Worm (Caenorhabditis elegans) whole organism, young adult: ENCODE results near the gene gip-1.

Experiments
- B0261.1 ChIP-seq: sonication (generic microtip); optimal IDR thresholded peaks from 2 replicates; lab custom pipeline; 2016; ENCODE audit warnings: mild to moderate bottlenecking, missing genetic modification characterization, moderate library complexity, missing compliant biosample characterization
- C17E4.6 ChIP-seq: fragments of 200-800 bp; sonication (Bioruptor generic); IDR thresholded peaks from 2 replicates; pipeline ENCODE4 v1.3.6; 2022; ENCODE audit warnings: missing genetic modification reagents, missing genetic modification characterization, missing compliant biosample characterization
- D2030.7 ChIP-seq: fragments of 200-800 bp; sonication (Bioruptor generic); IDR thresholded peaks from 2 replicates; pipeline ENCODE4 v1.3.6; 2022; ENCODE audit warnings: missing genetic modification reagents, missing genetic modification characterization, missing compliant biosample characterization
- F33H1.4 ChIP-seq: fragments of 200-800 bp; sonication (Bioruptor generic); IDR thresholded peaks from 2 replicates; pipeline ENCODE4 v1.3.6; 2022; ENCODE audit warnings: missing genetic modification reagents, missing genetic modification characterization, missing compliant biosample characterization
- F52B5.7 ChIP-seq: sonication (generic microtip); optimal IDR thresholded peaks from 2 replicates; lab custom pipeline; 2016; ENCODE audit warnings: mild to moderate bottlenecking, missing genetic modification characterization, missing compliant biosample characterization
- F57A8.1 ChIP-seq: fragments of 200-800 bp; sonication (Bioruptor generic); optimal IDR thresholded peaks from 2 replicates; lab custom pipeline; 2018; ENCODE audit warnings: mild to moderate bottlenecking, missing genetic modification characterization, moderate library complexity, missing compliant biosample characterization
- K12H6.12 ChIP-seq: fragments of 200-800 bp; sonication (Bioruptor generic); optimal IDR thresholded peaks from 2 replicates; lab custom pipeline; 2018; ENCODE audit warnings: mild to moderate bottlenecking, missing genetic modification characterization, missing compliant biosample characterization
- T26A5.8 ChIP-seq: sonication (generic microtip); optimal IDR thresholded peaks from 2 replicates; lab custom pipeline; 2016; ENCODE audit warnings: missing genetic modification characterization, missing compliant biosample characterization
- Y79H2A.3 ChIP-seq: fragments of 200-800 bp; sonication (Bioruptor generic); conservative IDR thresholded peaks from 2 replicates; pipeline ENCODE4 v1.3.6; 2022; ENCODE audit warnings: missing genetic modification reagents, missing genetic modification characterization, missing compliant biosample characterization
- aptf-2 ChIP-seq: fragments of 200-800 bp; sonication (Bioruptor generic); conservative IDR thresholded peaks from 2 replicates; pipeline ENCODE4 v1.3.6; 2022; ENCODE audit warnings: missing genetic modification reagents, missing genetic modification characterization, missing compliant biosample characterization
- aptf-3 ChIP-seq: fragments of 200-800 bp; sonication (Bioruptor generic); IDR thresholded peaks from 2 replicates; pipeline ENCODE4 v1.3.6; 2022; ENCODE audit warnings: missing genetic modification characterization, missing compliant biosample characterization
- attf-3 ChIP-seq: fragments of 200-800 bp; sonication (Bioruptor generic); conservative IDR thresholded peaks from 2 replicates; pipeline ENCODE4 v1.3.6; 2022; ENCODE audit warnings: missing genetic modification reagents, missing genetic modification characterization, missing compliant biosample characterization
- attf-5 ChIP-seq: fragments of 200-800 bp; sonication (Bioruptor generic); optimal IDR thresholded peaks from 2 replicates; lab custom pipeline; 2018; ENCODE audit warnings: mild to moderate bottlenecking, missing genetic modification characterization, missing compliant biosample characterization
- ceh-100 ChIP-seq: fragments of 200-800 bp; sonication (Bioruptor generic); IDR thresholded peaks from 2 replicates; pipeline ENCODE4 v1.3.6; 2022; ENCODE audit warnings: missing genetic modification reagents, missing genetic modification characterization, missing compliant biosample characterization
- ceh-27 ChIP-seq: fragments of 200-800 bp; sonication (Bioruptor generic); optimal IDR thresholded peaks from 2 replicates; lab custom pipeline; 2018; ENCODE audit warnings: mild to moderate bottlenecking, missing genetic modification characterization, moderate library complexity, missing compliant biosample characterization
- ceh-40 ChIP-seq: fragments of 200-800 bp; sonication (Bioruptor generic); IDR thresholded peaks from 2 replicates; pipeline ENCODE4 v1.3.6; 2022; ENCODE audit warnings: missing genetic modification characterization, missing compliant biosample characterization
- dpl-1 ChIP-seq: fragments of 150-350 bp; optimal IDR thresholded peaks from 2 replicates; lab custom pipeline; 2014; ENCODE audit warnings: missing biosample characterization, missing genetic modification reagents, missing genetic modification characterization
- egrh-3 ChIP-seq: fragments of 200-800 bp; sonication (Bioruptor generic); IDR thresholded peaks from 2 replicates; pipeline ENCODE4 v1.3.6; 2022; ENCODE audit warnings: missing genetic modification reagents, missing genetic modification characterization, missing compliant biosample characterization
- ekl-4 ChIP-seq: fragments of 200-800 bp; sonication (Bioruptor generic); IDR thresholded peaks from 2 replicates; pipeline ENCODE4 v1.3.6; 2022; ENCODE audit warnings: missing genetic modification reagents, missing genetic modification characterization, missing compliant biosample characterization
- hmg-20 ChIP-seq: fragments of 200-800 bp; sonication (Bioruptor generic); IDR thresholded peaks from 2 replicates; pipeline ENCODE4 v1.3.6; 2022; ENCODE audit warnings: missing genetic modification reagents, missing genetic modification characterization, missing compliant biosample characterization
- hrde-1 ChIP-seq: sonication (generic microtip); optimal IDR thresholded peaks from 2 replicates; lab custom pipeline; 2016; ENCODE audit warnings: missing genetic modification characterization, mild to moderate bottlenecking, missing compliant biosample characterization, moderate library complexity, missing genotype, missing genetic modification reagents, borderline replicate concordance
- hsf-1 ChIP-seq: fragments of 200-800 bp; sonication (Bioruptor generic); IDR thresholded peaks from 2 replicates; pipeline ENCODE4 v1.3.6; 2022; ENCODE audit warnings: missing genetic modification reagents, missing genetic modification characterization, missing compliant biosample characterization
- let-607 ChIP-seq, 2 experiments: fragments of 200-800 bp in 1 of 2; sonication (Bioruptor generic) in 1 of 2; sonication (generic microtip) in 1 of 2; optimal IDR thresholded peaks; 2 replicates each; lab custom pipeline; 2016 to 2018; ENCODE audit warnings: mild to moderate bottlenecking in 2 of 2, missing compliant biosample characterization in 2 of 2, missing genetic modification characterization in 2 of 2, moderate library complexity in 2 of 2, missing genotype in 1 of 2
- lin-35 ChIP-seq, 3 experiments: fragments of 150-350 bp in 2 of 3; sonication (generic microtip) in 1 of 3; optimal IDR thresholded peaks; 2 replicates each; lab custom pipeline; 2014 to 2018; ENCODE audit warnings: missing biosample characterization in 3 of 3, missing genetic modification characterization in 3 of 3, missing genetic modification reagents in 3 of 3
- lin-40 ChIP-seq: sonication (generic microtip); optimal IDR thresholded peaks from 2 replicates; lab custom pipeline; 2016; ENCODE audit warnings: missing genetic modification characterization, mild to moderate bottlenecking, missing compliant biosample characterization, missing genotype, missing genetic modification reagents
- lin-54 ChIP-seq: fragments of 200-800 bp; sonication (Bioruptor generic); optimal IDR thresholded peaks from 2 replicates; lab custom pipeline; 2018; ENCODE audit warnings: mild to moderate bottlenecking, missing genetic modification characterization, missing compliant biosample characterization
- lir-1 ChIP-seq: fragments of 200-800 bp; sonication (Bioruptor generic); conservative IDR thresholded peaks from 2 replicates; pipeline ENCODE4 v1.3.6; 2022; ENCODE audit warnings: missing genetic modification reagents, missing genetic modification characterization, missing compliant biosample characterization
- lsl-1 ChIP-seq: fragments of 200-800 bp; sonication (Bioruptor generic); optimal IDR thresholded peaks from 2 replicates; lab custom pipeline; 2018; ENCODE audit warnings: mild to moderate bottlenecking, missing genetic modification characterization, moderate library complexity, missing compliant biosample characterization
- madf-10 ChIP-seq: sonication (generic microtip); optimal IDR thresholded peaks from 2 replicates; lab custom pipeline; 2016; ENCODE audit warnings: mild to moderate bottlenecking, missing genetic modification characterization, missing compliant biosample characterization
- madf-6 ChIP-seq: fragments of 200-800 bp; sonication (Bioruptor generic); IDR thresholded peaks from 2 replicates; pipeline ENCODE4 v1.3.6; 2022; ENCODE audit warnings: missing genetic modification reagents, missing genetic modification characterization, missing compliant biosample characterization
- mcd-1 ChIP-seq: fragments of 200-800 bp; sonication (Bioruptor generic); IDR thresholded peaks from 2 replicates; pipeline ENCODE4 v1.3.6; 2022; ENCODE audit warnings: missing genetic modification reagents, missing genetic modification characterization, missing compliant biosample characterization
- mel-28 ChIP-seq: sonication (generic microtip); optimal IDR thresholded peaks from 2 replicates; lab custom pipeline; 2016; ENCODE audit warnings: borderline replicate concordance, mild to moderate bottlenecking, missing genetic modification characterization, missing compliant biosample characterization
- mes-4 ChIP-seq: sonication (generic microtip); optimal IDR thresholded peaks from 2 replicates; lab custom pipeline; 2016; ENCODE audit warnings: missing genotype, missing genetic modification characterization, missing compliant biosample characterization
- nfyb-1 ChIP-seq: fragments of 200-800 bp; sonication (Bioruptor generic); IDR thresholded peaks from 2 replicates; pipeline ENCODE4 v1.3.6; 2022; ENCODE audit warnings: missing genetic modification reagents, missing genetic modification characterization, missing compliant biosample characterization
- nhr-179 ChIP-seq: sonication (generic microtip); optimal IDR thresholded peaks from 2 replicates; lab custom pipeline; 2016; ENCODE audit warnings: mild to moderate bottlenecking, missing genetic modification characterization, missing compliant biosample characterization
- nhr-90 ChIP-seq: sonication (generic microtip); optimal IDR thresholded peaks from 2 replicates; lab custom pipeline; 2016; ENCODE audit warnings: missing genotype, mild to moderate bottlenecking, missing genetic modification characterization, missing compliant biosample characterization
- pha-4 ChIP-seq: fragments of 150-350 bp; sonication (generic microtip); optimal IDR thresholded peaks from 2 replicates; lab custom pipeline; 2014; ENCODE audit warnings: missing biosample characterization, missing genetic modification reagents, missing genetic modification characterization
- rec-8 ChIP-seq, 2 experiments: sonication (generic microtip); optimal IDR thresholded peaks; 2 replicates each; lab custom pipeline; 2016; ENCODE audit warnings: mild to moderate bottlenecking in 2 of 2, missing genetic modification characterization in 2 of 2, missing genetic modification reagents in 2 of 2, missing genotype in 2 of 2, missing biosample characterization in 1 of 2, missing compliant biosample characterization in 1 of 2, moderate library complexity in 1 of 2
- repo-1 ChIP-seq: sonication (generic microtip); optimal IDR thresholded peaks from 2 replicates; lab custom pipeline; 2017; ENCODE audit warnings: mild to moderate bottlenecking, missing genetic modification characterization, missing compliant biosample characterization
- snpc-1.1 ChIP-seq: sonication (generic microtip); optimal IDR thresholded peaks from 2 replicates; lab custom pipeline; 2017; ENCODE audit warnings: missing genetic modification characterization, mild to moderate bottlenecking, missing compliant biosample characterization, antibody characterized with exemption, moderate library complexity, missing genotype, missing genetic modification reagents; ENCODE audit not compliant: insufficient read depth
- snpc-1.3 ChIP-seq: sonication (generic microtip); optimal IDR thresholded peaks from 2 replicates; lab custom pipeline; 2017; ENCODE audit warnings: missing genetic modification characterization, mild to moderate bottlenecking, missing compliant biosample characterization, antibody characterized with exemption, moderate library complexity, missing genotype, missing genetic modification reagents; ENCODE audit not compliant: insufficient read depth
- sptf-2 ChIP-seq: fragments of 200-800 bp; sonication (Bioruptor generic); optimal IDR thresholded peaks from 2 replicates; lab custom pipeline; 2018; ENCODE audit warnings: mild to moderate bottlenecking, missing genetic modification characterization, missing compliant biosample characterization
- ztf-18 ChIP-seq: sonication (generic microtip); optimal IDR thresholded peaks from 2 replicates; lab custom pipeline; 2016; ENCODE audit warnings: missing genotype, mild to moderate bottlenecking, missing genetic modification characterization, missing compliant biosample characterization
- ztf-25 ChIP-seq: fragments of 200-800 bp; sonication (Bioruptor generic); IDR thresholded peaks from 2 replicates; pipeline ENCODE4 v1.3.6; 2022; ENCODE audit warnings: missing genetic modification reagents, missing genetic modification characterization, missing compliant biosample characterization
- ztf-28 ChIP-seq: fragments of 200-800 bp; sonication (Bioruptor generic); IDR thresholded peaks from 2 replicates; pipeline ENCODE4 v1.3.6; 2022; ENCODE audit warnings: missing genetic modification reagents, missing genetic modification characterization, missing compliant biosample characterization
- ztf-3 ChIP-seq: fragments of 200-800 bp; sonication (Bioruptor generic); optimal IDR thresholded peaks from 2 replicates; lab custom pipeline; 2018; ENCODE audit warnings: mild to moderate bottlenecking, missing genetic modification characterization, missing compliant biosample characterization

Gene gip-1

ce11 chrIII:2330389-2330788 is 17.0 kb upstream of the gip-1 start:
- no peak for TF ChIP-seq hrde-1
- TF ChIP-seq F33H1.4 (GFP tag; lab: Robert Waterston, UW), result peak; percentile 27; the same call in 1 of the 2 replicates
- TF ChIP-seq nhr-179 (tag; lab: Kevin White, UChicago), result no peak
- no peak for TF ChIP-seq ceh-100 (GFP tag; lab: Robert Waterston, UW)
- no peak for TF ChIP-seq snpc-1.1 (tag; lab: Kevin White, UChicago)
- TF ChIP-seq egrh-3 (GFP tag; lab: Robert Waterston, UW), result no peak
- TF ChIP-seq nhr-90 (tag; lab: Kevin White, UChicago), result no peak
- no peak for TF ChIP-seq aptf-3 (GFP tag; lab: Robert Waterston, UW)
- TF ChIP-seq C17E4.6 (GFP tag; lab: Robert Waterston, UW), result no peak
- no peak for TF ChIP-seq rec-8 (tag; optimal IDR thresholded peaks at IDR 0.05; lab: Kevin White, UChicago)
- no peak for TF ChIP-seq let-607 (tag; optimal IDR thresholded peaks at IDR 0.05; lab: Kevin White, UChicago)
- TF ChIP-seq mel-28 (tag; lab: Kevin White, UChicago), result no peak
- TF ChIP-seq madf-6, result peak; percentile 12; the same call in 1 of the 2 replicates
- peak; percentile 77 for TF ChIP-seq lsl-1 (GFP tag; lab: Kevin White, UChicago)
- no peak for TF ChIP-seq ztf-25
- peak; percentile 29; the same call in 1 of the 2 replicates for TF ChIP-seq mcd-1 (GFP tag; lab: Robert Waterston, UW)
- TF ChIP-seq F52B5.7, result no peak

ce11 chrIII:2331033-2331625 is 16.3 kb upstream of the gip-1 start, which contains the start of the genes Y54F10BM.13 and ppm-1.D:
TSS of gene Y54F10BM.13 (minus strand) at chrIII:2331083.
TSS of gene ppm-1.D (plus strand) at chrIII:2331572.
- TF ChIP-seq ztf-28 (GFP tag; lab: Robert Waterston, UW) (no peak), hmg-20 (GFP tag; lab: Robert Waterston, UW) (no peak), pha-4 (tag; lab: Kevin White, UChicago) (no peak), egrh-3 (GFP tag; lab: Robert Waterston, UW) (no peak), Y79H2A.3 (GFP tag; lab: Robert Waterston, UW) (no peak), D2030.7 (GFP tag; lab: Robert Waterston, UW) (peak; percentile 55; the same call in 1 of the 2 replicates), attf-5 (GFP tag; lab: Kevin White, UChicago) (peak; percentile 4), snpc-1.3 (no peak), aptf-2 (no peak), ekl-4 (no peak), dpl-1 (GFP tag; lab: Kevin White, UChicago) (peak; percentile 63), ztf-3 (GFP tag; lab: Kevin White, UChicago) (no peak), K12H6.12 (tag; lab: Kevin White, UChicago) (no peak), lin-54 (GFP tag; lab: Kevin White, UChicago) (peak; percentile 76), nhr-90 (tag; lab: Kevin White, UChicago) (no peak), hsf-1 (GFP tag; lab: Robert Waterston, UW) (no peak), ceh-40 (GFP tag; lab: Robert Waterston, UW) (no peak), let-607 (tag; optimal IDR thresholded peaks at IDR 0.05; lab: Kevin White, UChicago) (no peak), sptf-2 (GFP tag; lab: Kevin White, UChicago) (no peak), lir-1 (GFP tag; lab: Robert Waterston, UW) (no peak), madf-10 (tag; lab: Kevin White, UChicago) (no peak), nfyb-1 (no peak), attf-3 (GFP tag; lab: Robert Waterston, UW) (no peak), T26A5.8 (tag; lab: Kevin White, UChicago) (no peak), repo-1 (tag; lab: Kevin White, UChicago) (no peak), F57A8.1 (no peak), lin-40 (tag; lab: Kevin White, UChicago) (no peak), ztf-18 (tag; lab: Kevin White, UChicago) (no peak), mes-4 (tag; lab: Kevin White, UChicago) (no peak), ztf-25 (no peak), B0261.1 (tag; lab: Kevin White, UChicago) (no peak), lin-35 (GFP tag; optimal IDR thresholded peaks at IDR 0.05; lab: Kevin White, UChicago) (peak in 1 of 3 experiments; percentile 48), ceh-27 (GFP tag; lab: Kevin White, UChicago) (no peak)
